Worm (Caenorhabditis elegans) whole organism, L1 larva: ENCODE results near the gene Y56A3A.33.

Experiments used
- C16A3.4 ChIP-seq: fragments of 150-350 bp; optimal IDR thresholded peaks from 2 replicates; lab custom pipeline; 2014; ENCODE audit warnings: missing biosample characterization, missing genetic modification characterization
- F16B12.6 ChIP-seq: fragments of 150-350 bp; optimal IDR thresholded peaks from 2 replicates; lab custom pipeline; 2014; ENCODE audit warnings: missing biosample characterization, missing genetic modification characterization
- alr-1 ChIP-seq: fragments of 200-800 bp; sonication (Bioruptor generic); optimal IDR thresholded peaks from 2 replicates; lab custom pipeline; 2018; ENCODE audit warnings: borderline replicate concordance, mild to moderate bottlenecking, missing genetic modification characterization, missing compliant biosample characterization
- blmp-1 ChIP-seq: fragments of 150-350 bp; optimal IDR thresholded peaks from 2 replicates; lab custom pipeline; 2014; ENCODE audit warnings: missing biosample characterization, missing genetic modification characterization
- ceh-63 ChIP-seq: fragments of 200-800 bp; sonication (Bioruptor generic); optimal IDR thresholded peaks from 2 replicates; lab custom pipeline; 2018; ENCODE audit warnings: mild to moderate bottlenecking, missing genetic modification characterization, missing compliant biosample characterization
- ceh-90 ChIP-seq: sonication (generic microtip); optimal IDR thresholded peaks from 2 replicates; lab custom pipeline; 2016; ENCODE audit warnings: missing genetic modification characterization, missing compliant biosample characterization
- ces-1 ChIP-seq: fragments of 150-350 bp; optimal IDR thresholded peaks from 2 replicates; lab custom pipeline; 2014; ENCODE audit warnings: missing biosample characterization, missing genetic modification reagents, missing genetic modification characterization
- dpl-1 ChIP-seq, 3 experiments: fragments of 150-350 bp in 2 of 3; sonication (generic microtip) in 1 of 3; optimal IDR thresholded peaks; 2 replicates each; lab custom pipeline; 2014 to 2017; ENCODE audit warnings: missing biosample characterization in 3 of 3, missing genetic modification characterization in 3 of 3, missing genetic modification reagents in 3 of 3
- efl-1 ChIP-seq, 4 experiments: fragments of 150-350 bp; optimal IDR thresholded peaks in 3 of 4; peaks in 1 of 4; 1 replicate in 1 of 4; 2 replicates in 3 of 4; lab custom pipeline; 2014; ENCODE audit warnings: missing biosample characterization in 2 of 4, missing genetic modification characterization in 2 of 4, missing genetic modification reagents in 2 of 4
- egl-13 ChIP-seq: sonication (generic microtip); optimal IDR thresholded peaks from 2 replicates; lab custom pipeline; 2016; ENCODE audit warnings: missing genotype, missing genetic modification reagents, missing genetic modification characterization, missing compliant biosample characterization
- egl-27 ChIP-seq, 2 experiments: fragments of 150-350 bp in 1 of 2; sonication (generic microtip); optimal IDR thresholded peaks; 3 replicates each; lab custom pipeline; 2017 to 2018; ENCODE audit warnings: missing biosample characterization in 2 of 2, missing genetic modification characterization in 2 of 2, missing genetic modification reagents in 2 of 2
- elt-3 ChIP-seq, 6 experiments: fragments of 150-350 bp in 1 of 6; sonication (generic microtip); optimal IDR thresholded peaks; 2 replicates each; lab custom pipeline; 2017 to 2018; ENCODE audit warnings: missing biosample characterization in 6 of 6, missing genetic modification characterization in 6 of 6, inconsistent platforms in 1 of 6
- fkh-4 ChIP-seq: sonication (generic microtip); optimal IDR thresholded peaks from 2 replicates; lab custom pipeline; 2016; ENCODE audit warnings: missing compliant biosample characterization, missing genetic modification characterization, borderline replicate concordance
- grh-1 ChIP-seq: fragments of 200-800 bp; sonication (Bioruptor generic); IDR thresholded peaks from 2 replicates; pipeline ENCODE4 v1.3.6; 2022; ENCODE audit warnings: missing genetic modification reagents, missing genetic modification characterization, missing compliant biosample characterization
- hlh-17 ChIP-seq: fragments of 200-800 bp; sonication (Bioruptor generic); optimal IDR thresholded peaks from 2 replicates; lab custom pipeline; 2018; ENCODE audit warnings: missing genetic modification characterization, mild to moderate bottlenecking, missing compliant biosample characterization, moderate library complexity, borderline replicate concordance
- hpl-2 ChIP-seq: fragments of 150-350 bp; optimal IDR thresholded peaks from 2 replicates; lab custom pipeline; 2014; ENCODE audit warnings: missing biosample characterization, missing genetic modification reagents, missing genetic modification characterization
- isw-1 ChIP-seq: fragments of 200-800 bp; sonication (Bioruptor generic); IDR thresholded peaks from 2 replicates; pipeline ENCODE4 v1.3.6; 2022; ENCODE audit warnings: missing genetic modification characterization, missing compliant biosample characterization
- lin-14 ChIP-seq: fragments of 200-800 bp; sonication (Bioruptor generic); optimal IDR thresholded peaks from 2 replicates; lab custom pipeline; 2018; ENCODE audit warnings: mild to moderate bottlenecking, missing genetic modification characterization, moderate library complexity, missing compliant biosample characterization
- lin-15B ChIP-seq: fragments of 150-350 bp; sonication (generic microtip); optimal IDR thresholded peaks from 3 replicates; lab custom pipeline; 2014; ENCODE audit warnings: missing biosample characterization, missing genetic modification characterization
- lin-35 ChIP-seq, 2 experiments: fragments of 150-350 bp; optimal IDR thresholded peaks; 2 replicates each; lab custom pipeline; 2014; ENCODE audit warnings: missing biosample characterization in 2 of 2, missing genetic modification characterization in 2 of 2, missing genetic modification reagents in 2 of 2
- lin-39 ChIP-seq: fragments of 150-350 bp; optimal IDR thresholded peaks from 2 replicates; lab custom pipeline; 2014; ENCODE audit warnings: missing biosample characterization, missing genetic modification reagents, missing genetic modification characterization
- lir-3 ChIP-seq: sonication (generic microtip); optimal IDR thresholded peaks from 2 replicates; lab custom pipeline; 2016; ENCODE audit warnings: mild to moderate bottlenecking, missing genetic modification characterization, moderate library complexity, missing compliant biosample characterization; ENCODE audit not compliant: poor library complexity
- lsy-2 ChIP-seq, 2 experiments: fragments of 150-350 bp; optimal IDR thresholded peaks; 2 replicates each; lab custom pipeline; 2014; ENCODE audit warnings: missing biosample characterization in 2 of 2, missing genetic modification characterization in 2 of 2
- mdl-1 ChIP-seq, 2 experiments: fragments of 150-350 bp; optimal IDR thresholded peaks; 2 replicates each; lab custom pipeline; 2014 to 2017; ENCODE audit warnings: missing biosample characterization in 2 of 2, missing genetic modification characterization in 2 of 2, inconsistent platforms in 1 of 2
- mep-1 ChIP-seq: fragments of 150-350 bp; optimal IDR thresholded peaks from 2 replicates; lab custom pipeline; 2014; ENCODE audit warnings: missing biosample characterization, missing genetic modification characterization
- nhr-20 ChIP-seq: sonication (generic microtip); optimal IDR thresholded peaks from 2 replicates; lab custom pipeline; 2016; ENCODE audit warnings: mild to moderate bottlenecking, missing genetic modification characterization, missing compliant biosample characterization
- nhr-28 ChIP-seq: fragments of 150-350 bp; optimal IDR thresholded peaks from 2 replicates; lab custom pipeline; 2014; ENCODE audit warnings: missing biosample characterization, missing genetic modification characterization
- nhr-47 ChIP-seq: sonication (generic microtip); optimal IDR thresholded peaks from 2 replicates; lab custom pipeline; 2016; ENCODE audit warnings: mild to moderate bottlenecking, missing genetic modification characterization, moderate library complexity, missing compliant biosample characterization
- nhr-71 ChIP-seq: sonication (generic microtip); optimal IDR thresholded peaks from 2 replicates; lab custom pipeline; 2016; ENCODE audit warnings: mild to moderate bottlenecking, missing genetic modification characterization, moderate library complexity, missing compliant biosample characterization
- nhr-84 ChIP-seq: sonication (generic microtip); optimal IDR thresholded peaks from 2 replicates; lab custom pipeline; 2017; ENCODE audit warnings: missing biosample characterization, missing genetic modification characterization
- nhr-85 ChIP-seq: sonication (generic microtip); peaks from one replicate; lab custom pipeline; 2016; ENCODE audit warnings: missing genetic modification characterization, inconsistent platforms, missing compliant biosample characterization
- nhr-90 ChIP-seq: sonication (generic microtip); optimal IDR thresholded peaks from 2 replicates; lab custom pipeline; 2016; ENCODE audit warnings: mild to moderate bottlenecking, missing genetic modification characterization, missing compliant biosample characterization; ENCODE audit not compliant: poor library complexity
- pax-3 ChIP-seq: fragments of 200-800 bp; sonication (Bioruptor generic); optimal IDR thresholded peaks from 2 replicates; lab custom pipeline; 2018; ENCODE audit warnings: mild to moderate bottlenecking, missing genetic modification characterization, moderate library complexity, missing compliant biosample characterization
- rnt-1 ChIP-seq: sonication (generic microtip); optimal IDR thresholded peaks from 2 replicates; lab custom pipeline; 2016; ENCODE audit warnings: mild to moderate bottlenecking, missing genetic modification characterization, moderate library complexity, missing compliant biosample characterization
- snu-23 ChIP-seq: sonication (generic microtip); optimal IDR thresholded peaks from 2 replicates; lab custom pipeline; 2016; ENCODE audit warnings: missing genetic modification characterization, missing compliant biosample characterization
- sup-37 ChIP-seq: fragments of 200-800 bp; sonication (Bioruptor generic); optimal IDR thresholded peaks from 2 replicates; lab custom pipeline; 2018; ENCODE audit warnings: mild to moderate bottlenecking, missing genetic modification characterization, missing compliant biosample characterization
- swsn-7 ChIP-seq: sonication (generic microtip); optimal IDR thresholded peaks from 2 replicates; lab custom pipeline; 2016; ENCODE audit warnings: missing genetic modification characterization, missing compliant biosample characterization
- tbx-2 ChIP-seq: sonication (generic microtip); optimal IDR thresholded peaks from 2 replicates; lab custom pipeline; 2016; ENCODE audit warnings: missing genetic modification characterization, missing compliant biosample characterization
- tlp-1 ChIP-seq: fragments of 150-350 bp; optimal IDR thresholded peaks from 2 replicates; lab custom pipeline; 2014; ENCODE audit warnings: missing biosample characterization, missing genetic modification characterization
- unc-130 ChIP-seq: fragments of 150-350 bp; optimal IDR thresholded peaks from 2 replicates; lab custom pipeline; 2017; ENCODE audit warnings: missing biosample characterization, missing genetic modification characterization, inconsistent platforms
- unc-62 ChIP-seq: fragments of 150-350 bp; optimal IDR thresholded peaks from 2 replicates; lab custom pipeline; 2014; ENCODE audit warnings: missing biosample characterization, missing genetic modification reagents, missing genetic modification characterization
- xbp-1 ChIP-seq: sonication (generic microtip); optimal IDR thresholded peaks from 2 replicates; lab custom pipeline; 2016; ENCODE audit warnings: missing genetic modification characterization, missing compliant biosample characterization

Y56A3A.33 gene

ce11 chrIII:11991654-11992292 lies 11.0 kb downstream of the Y56A3A.33 start:
- no peak for TF ChIP-seq grh-1 (GFP tag; lab: Robert Waterston, UW)
- no peak for TF ChIP-seq hlh-17 (GFP tag; lab: Kevin White, UChicago)
- TF ChIP-seq F16B12.6, result no peak
- TF ChIP-seq lin-14, result no peak
- TF ChIP-seq pax-3, result no peak
- TF ChIP-seq lin-15B (tag; lab: Kevin White, UChicago), result no peak
- TF ChIP-seq ceh-90 (tag; lab: Kevin White, UChicago), result no peak
- no peak for TF ChIP-seq unc-130 (tag; lab: Kevin White, UChicago)
- TF ChIP-seq tlp-1 (tag; lab: Kevin White, UChicago), result no peak
- no peak for TF ChIP-seq mep-1 (tag; lab: Kevin White, UChicago)
- no peak for TF ChIP-seq egl-27 (tag; optimal IDR thresholded peaks at IDR 0.05; lab: Kevin White, UChicago)
- TF ChIP-seq unc-62 (GFP tag; lab: Kevin White, UChicago), result no peak
- TF ChIP-seq nhr-20 (tag; lab: Kevin White, UChicago), result no peak
- TF ChIP-seq fkh-4 (tag; lab: Kevin White, UChicago), result no peak
- TF ChIP-seq hpl-2 (GFP tag; lab: Kevin White, UChicago), result no peak
- no peak for TF ChIP-seq swsn-7
- TF ChIP-seq nhr-84 (tag; lab: Kevin White, UChicago), result no peak
- no peak for TF ChIP-seq lir-3
- TF ChIP-seq lin-39 (tag; lab: Kevin White, UChicago), result no peak

- TF ChIP-seq dpl-1 (GFP tag; optimal IDR thresholded peaks at IDR 0.05; lab: Kevin White, UChicago) (peak; percentile 2 to 40 (median 29)), nhr-90 (tag; lab: Kevin White, UChicago) (peak; percentile 18), lsy-2 (tag; optimal IDR thresholded peaks at IDR 0.05; lab: Kevin White, UChicago) (peak; percentile 21 to 49), nhr-47 (tag; lab: Kevin White, UChicago) (peak; percentile 14), tbx-2 (tag; lab: Kevin White, UChicago) (peak; percentile 29), nhr-28 (tag; lab: Kevin White, UChicago) (no peak), snu-23 (GFP tag; lab: Kevin White, UChicago) (peak; percentile 58), nhr-85 (tag; lab: Kevin White, UChicago) (peak; percentile 72), lin-15B (tag; lab: Kevin White, UChicago) (no peak), mep-1 (tag; lab: Kevin White, UChicago) (peak; percentile 51), alr-1 (tag; lab: Kevin White, UChicago) (no peak), swsn-7 (peak; percentile 2), elt-3 (tag; optimal IDR thresholded peaks at IDR 0.05; lab: Kevin White, UChicago) (peak in 1 of 6 experiments; percentile 77), rnt-1 (no peak), nhr-71 (peak; percentile 41), efl-1 (optimal IDR thresholded peaks at IDR 0.05; lab: Kevin White, UChicago) (peak; percentile 28 to 32), efl-1 (GFP tag; optimal IDR thresholded peaks at IDR 0.05 in 1 of 2; lab: Kevin White, UChicago) (peak in 1 of 2 experiments; percentile 25), egl-13 (tag; lab: Kevin White, UChicago) (no peak), xbp-1 (tag; lab: Kevin White, UChicago) (no peak), C16A3.4 (tag; lab: Kevin White, UChicago) (peak; percentile 25), mdl-1 (tag; optimal IDR thresholded peaks at IDR 0.05; lab: Kevin White, UChicago) (peak in 1 of 2 experiments; percentile 84), isw-1 (GFP tag; lab: Robert Waterston, UW) (no peak), blmp-1 (tag; lab: Kevin White, UChicago) (peak; percentile 66), lin-39 (tag; lab: Kevin White, UChicago) (no peak), sup-37 (GFP tag; lab: Kevin White, UChicago) (no peak), ces-1 (GFP tag; lab: Kevin White, UChicago) (no peak), grh-1 (GFP tag; lab: Robert Waterston, UW) (no peak), lin-35 (GFP tag; optimal IDR thresholded peaks at IDR 0.05; lab: Kevin White, UChicago) (peak in 1 of 2 experiments; percentile 71), ceh-63 (GFP tag; lab: Kevin White, UChicago) (no peak), nhr-20 (tag; lab: Kevin White, UChicago) (peak; percentile 54)
These were observed 12.9 kb downstream of the Y56A3A.33 start, which contains the start of gene wah-1 for ce11 chrIII:11989823-11990222. Gene wah-1 (plus strand): TSS chrIII:11990167.
